Worm (Caenorhabditis elegans): ENCODE data around the gene F44F4.9.

F44F4.9 gene

DNA sequence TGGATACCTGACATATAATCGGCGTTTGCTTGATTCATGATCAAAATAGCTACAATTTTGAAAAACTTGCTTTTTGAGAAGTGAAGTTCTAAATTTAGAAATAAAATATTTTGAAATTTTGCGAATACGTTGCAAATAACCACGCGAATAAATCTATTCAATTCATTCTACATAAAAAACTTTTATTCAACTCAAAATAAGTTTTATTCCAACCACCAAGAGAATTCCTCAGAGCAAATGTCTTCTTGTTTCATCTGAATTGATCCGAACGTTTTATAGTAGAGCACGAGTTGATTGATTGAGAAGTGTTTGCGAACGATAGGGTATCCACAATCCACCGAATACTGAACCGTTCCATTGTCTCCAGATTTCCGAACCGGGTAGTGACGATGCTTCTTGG lies at the start of gene F44F4.9:
Gene F44F4.9, minus strand, starts transcription at position 101 of the 400 bp plus-strand sequence.
- no peak for TF ChIP-seq ref-1 (GFP tag; conservative IDR thresholded peaks at IDR 0.05)
- no peak for TF ChIP-seq ztf-29 (GFP tag; IDR thresholded peaks at IDR 0.05)
- TF ChIP-seq klf-2 (GFP tag; conservative IDR thresholded peaks at IDR 0.05) = no peak
- no peak for TF ChIP-seq tab-1 (GFP tag; IDR thresholded peaks at IDR 0.05)
- no peak for TF ChIP-seq flt-1 (GFP tag; IDR thresholded peaks at IDR 0.05)
- no peak for TF ChIP-seq cog-1 (tag; optimal IDR thresholded peaks at IDR 0.05)
- TF ChIP-seq ztf-23 (GFP tag; IDR thresholded peaks at IDR 0.05) = no peak
- TF ChIP-seq T22C8.4 (GFP tag; IDR thresholded peaks at IDR 0.05) = no peak
- TF ChIP-seq med-1 (GFP tag; optimal IDR thresholded peaks at IDR 0.05; ENCODE audit: insufficient read depth) = no peak

DNA sequence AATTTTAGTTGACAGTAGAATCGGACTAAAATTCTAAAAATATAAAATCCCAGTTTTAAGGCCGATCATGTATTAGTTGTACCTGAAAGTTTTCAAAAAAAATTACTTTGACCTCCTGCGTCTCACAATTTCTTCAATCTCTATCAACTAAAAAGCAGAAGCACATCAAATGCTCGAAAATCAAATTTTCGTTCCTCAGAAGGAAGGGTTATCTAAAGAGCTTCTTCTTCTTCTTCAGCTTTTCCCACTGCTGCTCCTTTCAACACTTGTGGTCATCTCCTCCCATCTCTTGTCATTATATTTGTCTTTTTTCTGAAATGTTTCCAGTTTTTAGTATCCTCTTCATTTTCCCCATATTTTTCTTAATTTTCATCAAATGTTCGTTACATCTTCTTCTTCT lies 49.1 kb upstream of the F44F4.9 start:
- TF ChIP-seq cog-1 (tag; optimal IDR thresholded peaks at IDR 0.05) (no peak), flt-1 (GFP tag; IDR thresholded peaks at IDR 0.05) (no peak), tab-1 (GFP tag; IDR thresholded peaks at IDR 0.05) (no peak), klf-2 (GFP tag; conservative IDR thresholded peaks at IDR 0.05) (no peak), med-1 (GFP tag; optimal IDR thresholded peaks at IDR 0.05; ENCODE audit: insufficient read depth) (no peak), ztf-23 (GFP tag; IDR thresholded peaks at IDR 0.05) (no peak), T22C8.4 (GFP tag; IDR thresholded peaks at IDR 0.05) (no peak), ztf-29 (GFP tag; IDR thresholded peaks at IDR 0.05) (no peak), ref-1 (GFP tag; conservative IDR thresholded peaks at IDR 0.05) (no peak)

DNA sequence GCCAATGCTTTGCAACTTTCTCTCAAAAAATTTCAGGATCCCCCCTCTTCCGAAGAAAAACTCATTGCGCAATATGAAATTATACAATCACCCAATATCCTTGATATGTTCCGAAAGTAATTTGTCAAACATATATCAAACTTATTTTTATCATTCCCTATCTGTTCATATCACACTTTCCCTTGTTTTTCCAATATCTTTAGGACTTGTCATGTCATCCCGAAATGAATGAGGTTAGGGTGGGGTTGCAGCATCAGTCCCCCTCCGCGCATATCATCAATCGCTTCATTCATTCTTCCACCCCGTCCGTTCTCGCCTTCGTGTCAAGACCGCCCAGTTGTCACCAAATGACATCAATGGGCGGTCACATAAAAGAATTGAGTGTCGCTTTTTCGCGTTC lies 44.0 kb upstream of the F44F4.9 start:
- TF ChIP-seq cog-1 (tag; optimal IDR thresholded peaks at IDR 0.05) (no peak), med-1 (GFP tag; optimal IDR thresholded peaks at IDR 0.05; ENCODE audit: insufficient read depth) (no peak), ztf-23 (GFP tag; IDR thresholded peaks at IDR 0.05) (no peak), ztf-29 (GFP tag; IDR thresholded peaks at IDR 0.05) (no peak), ref-1 (GFP tag; conservative IDR thresholded peaks at IDR 0.05) (no peak), flt-1 (GFP tag; IDR thresholded peaks at IDR 0.05) (no peak), T22C8.4 (GFP tag; IDR thresholded peaks at IDR 0.05) (no peak)

DNA sequence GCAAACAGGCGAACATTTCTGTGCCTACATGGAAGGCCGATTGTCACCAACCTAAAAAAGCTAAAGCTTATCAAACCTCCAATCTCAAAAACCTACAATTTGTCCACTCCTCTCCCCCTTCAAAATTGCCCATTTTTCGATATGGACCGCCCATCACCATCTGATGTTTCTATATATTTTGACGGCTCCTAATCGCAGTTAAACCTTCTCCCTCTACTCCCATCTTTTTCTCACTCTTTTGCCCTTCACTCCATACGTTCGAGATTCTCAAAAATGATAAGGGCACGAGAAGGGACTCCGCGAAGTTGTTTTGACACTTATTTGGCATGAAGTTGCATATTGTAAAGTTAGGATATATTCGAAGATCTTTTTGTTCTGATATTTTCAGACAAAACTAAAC lies 43.5 kb upstream of the F44F4.9 start:
- TF ChIP-seq med-1 (GFP tag; optimal IDR thresholded peaks at IDR 0.05; ENCODE audit: insufficient read depth) (no peak), klf-2 (GFP tag; conservative IDR thresholded peaks at IDR 0.05) (no peak), cog-1 (tag; optimal IDR thresholded peaks at IDR 0.05) (no peak), flt-1 (GFP tag; IDR thresholded peaks at IDR 0.05) (no peak), ztf-23 (GFP tag; IDR thresholded peaks at IDR 0.05) (no peak), tab-1 (GFP tag; IDR thresholded peaks at IDR 0.05) (no peak), T22C8.4 (GFP tag; IDR thresholded peaks at IDR 0.05) (no peak), ref-1 (GFP tag; conservative IDR thresholded peaks at IDR 0.05) (no peak), ztf-29 (GFP tag; IDR thresholded peaks at IDR 0.05) (no peak)

DNA sequence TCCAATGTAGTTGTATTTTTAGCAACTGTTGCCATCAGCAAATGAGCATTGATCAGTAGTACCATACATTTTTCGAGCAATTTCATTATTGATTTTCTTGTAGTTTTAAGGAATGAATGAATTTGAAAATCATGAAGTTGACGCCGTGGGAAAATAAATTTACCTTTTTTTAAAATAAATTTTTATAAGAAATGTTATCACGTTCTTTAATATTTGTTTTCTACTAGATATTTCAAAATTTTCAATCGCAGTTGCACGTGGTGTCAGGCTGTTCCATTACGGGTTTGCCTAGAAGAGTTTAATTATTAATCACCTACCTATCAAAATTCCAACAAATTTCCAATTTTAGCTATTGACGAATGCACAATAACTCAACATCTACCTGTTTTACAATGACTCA lies 41.2 kb upstream of the F44F4.9 start, which contains the start of gene R03D7.8:
Gene R03D7.8, minus strand, starts transcription at position 101 of the 400 bp plus-strand sequence.
- TF ChIP-seq T22C8.4 (GFP tag; IDR thresholded peaks at IDR 0.05) = no peak

DNA sequence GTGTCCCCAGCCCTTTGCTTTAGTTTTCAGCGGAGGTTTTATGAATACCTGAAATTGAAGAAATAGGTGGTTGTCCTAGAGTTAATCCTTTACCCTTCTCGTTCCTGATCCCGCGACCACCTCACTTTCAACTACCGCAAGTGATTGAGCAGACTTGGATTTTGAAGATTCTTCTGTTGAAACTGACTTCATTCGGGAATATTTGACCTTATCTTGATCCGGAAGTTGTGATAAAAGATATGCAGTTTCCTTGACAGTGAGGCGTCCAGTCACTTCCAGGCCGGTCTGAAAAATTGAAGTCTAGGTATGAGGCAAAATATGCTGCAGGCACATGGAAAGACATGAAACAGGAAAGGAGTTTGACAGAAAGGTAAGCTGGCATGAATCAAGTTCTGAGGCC lies 39.5 kb upstream of the F44F4.9 start:
- TF ChIP-seq ztf-23 (GFP tag; IDR thresholded peaks at IDR 0.05) = no peak
- no peak for TF ChIP-seq flt-1 (GFP tag; IDR thresholded peaks at IDR 0.05)
- no peak for TF ChIP-seq ztf-29 (GFP tag; IDR thresholded peaks at IDR 0.05)
- no peak for TF ChIP-seq ref-1 (GFP tag; conservative IDR thresholded peaks at IDR 0.05)
- no peak for TF ChIP-seq med-1 (GFP tag; optimal IDR thresholded peaks at IDR 0.05; ENCODE audit: insufficient read depth)
- TF ChIP-seq tab-1 (GFP tag; IDR thresholded peaks at IDR 0.05) = no peak
- TF ChIP-seq cog-1 (tag; optimal IDR thresholded peaks at IDR 0.05) = no peak

DNA sequence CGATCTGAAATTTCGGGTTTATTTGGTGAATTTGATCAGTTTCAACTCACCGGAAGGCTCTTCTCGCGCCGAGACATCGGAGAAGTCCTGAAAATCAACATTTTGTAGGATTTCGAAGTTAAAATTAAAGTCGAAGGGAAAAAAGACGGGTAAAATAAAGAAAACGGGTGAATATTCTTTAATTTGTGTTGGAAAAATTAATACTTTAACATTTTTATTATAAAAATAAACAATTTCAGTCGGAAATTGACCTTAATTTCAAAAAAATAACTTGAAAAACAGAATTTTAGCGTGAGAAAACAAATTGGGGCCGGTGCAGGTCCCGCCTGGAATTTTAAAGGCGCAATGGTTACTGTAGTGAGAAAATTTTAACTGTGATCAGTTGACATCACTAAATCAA lies 37.4 kb upstream of the F44F4.9 start, which contains the start of gene nos-1:
Gene nos-1, minus strand, starts transcription at position 101 of the 400 bp plus-strand sequence.
- TF ChIP-seq ztf-23 (GFP tag; IDR thresholded peaks at IDR 0.05) (no peak), tab-1 (GFP tag; IDR thresholded peaks at IDR 0.05) (no peak)

DNA sequence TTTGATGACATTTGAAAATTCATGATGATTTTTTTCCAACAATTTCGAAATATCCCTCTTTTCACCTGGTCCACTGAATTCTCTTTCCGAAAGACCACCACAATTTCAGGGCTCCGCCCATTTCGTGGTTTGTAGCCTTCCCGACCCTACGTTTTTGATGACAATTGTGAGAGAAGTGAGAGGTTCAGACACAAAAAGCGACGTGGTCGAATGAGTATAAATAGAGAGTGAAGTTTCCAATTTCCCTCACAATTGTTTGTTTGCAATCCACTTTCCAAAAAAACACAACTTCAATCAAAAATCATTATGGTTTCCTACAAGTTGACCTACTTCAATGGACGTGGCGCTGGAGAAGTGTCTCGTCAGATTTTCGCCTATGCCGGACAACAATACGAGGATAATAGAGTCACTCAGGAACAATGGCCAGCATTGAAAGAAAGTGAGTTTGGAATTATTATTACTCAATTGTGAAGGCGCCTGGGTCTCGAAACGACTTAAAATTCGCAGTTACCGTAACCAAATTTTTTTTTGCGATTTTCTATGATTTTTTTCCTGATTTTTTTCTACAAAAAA lies 34.6 kb upstream of the F44F4.9 start, which contains the start of gene gst-5:
Gene gst-5, plus strand, starts transcription at position 246 of the 573 bp plus-strand sequence.
- TF ChIP-seq med-1 (GFP tag; optimal IDR thresholded peaks at IDR 0.05; ENCODE audit: insufficient read depth) (no peak), klf-2 (GFP tag; conservative IDR thresholded peaks at IDR 0.05) (no peak), tab-1 (GFP tag; IDR thresholded peaks at IDR 0.05) (no peak), T22C8.4 (GFP tag; IDR thresholded peaks at IDR 0.05) (no peak), flt-1 (GFP tag; IDR thresholded peaks at IDR 0.05) (no peak), ztf-29 (GFP tag; IDR thresholded peaks at IDR 0.05) (no peak), ref-1 (GFP tag; conservative IDR thresholded peaks at IDR 0.05) (no peak), ztf-23 (GFP tag; IDR thresholded peaks at IDR 0.05) (no peak), cog-1 (tag; optimal IDR thresholded peaks at IDR 0.05) (no peak)

DNA sequence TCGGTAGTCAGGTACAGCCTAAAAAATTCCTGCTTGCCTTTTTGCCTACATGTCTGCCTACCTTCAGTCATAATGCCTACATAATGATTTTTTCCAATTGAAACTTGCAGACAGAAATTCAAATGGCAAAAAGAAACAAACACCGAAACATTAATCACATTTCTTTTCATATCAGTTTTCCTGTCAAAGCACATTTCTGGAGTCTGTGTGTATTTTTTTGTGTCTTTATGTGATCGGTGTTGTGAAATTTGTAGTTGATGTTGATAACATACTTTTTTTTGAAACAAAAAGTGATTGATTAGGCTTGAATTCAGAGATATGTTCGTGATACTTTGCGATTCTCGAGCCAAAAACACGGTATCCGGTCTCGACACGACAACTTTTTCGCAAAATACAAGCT lies 33.8 kb upstream of the F44F4.9 start:
- no peak for TF ChIP-seq T22C8.4 (GFP tag; IDR thresholded peaks at IDR 0.05)
- TF ChIP-seq klf-2 (GFP tag; conservative IDR thresholded peaks at IDR 0.05) = no peak
- TF ChIP-seq ztf-29 (GFP tag; IDR thresholded peaks at IDR 0.05) = no peak
- no peak for TF ChIP-seq ztf-23 (GFP tag; IDR thresholded peaks at IDR 0.05)
- TF ChIP-seq flt-1 (GFP tag; IDR thresholded peaks at IDR 0.05) = no peak
- no peak for TF ChIP-seq cog-1 (tag; optimal IDR thresholded peaks at IDR 0.05)
- no peak for TF ChIP-seq med-1 (GFP tag; optimal IDR thresholded peaks at IDR 0.05; ENCODE audit: insufficient read depth)
- TF ChIP-seq tab-1 (GFP tag; IDR thresholded peaks at IDR 0.05) = no peak
- TF ChIP-seq ref-1 (GFP tag; conservative IDR thresholded peaks at IDR 0.05) = no peak

DNA sequence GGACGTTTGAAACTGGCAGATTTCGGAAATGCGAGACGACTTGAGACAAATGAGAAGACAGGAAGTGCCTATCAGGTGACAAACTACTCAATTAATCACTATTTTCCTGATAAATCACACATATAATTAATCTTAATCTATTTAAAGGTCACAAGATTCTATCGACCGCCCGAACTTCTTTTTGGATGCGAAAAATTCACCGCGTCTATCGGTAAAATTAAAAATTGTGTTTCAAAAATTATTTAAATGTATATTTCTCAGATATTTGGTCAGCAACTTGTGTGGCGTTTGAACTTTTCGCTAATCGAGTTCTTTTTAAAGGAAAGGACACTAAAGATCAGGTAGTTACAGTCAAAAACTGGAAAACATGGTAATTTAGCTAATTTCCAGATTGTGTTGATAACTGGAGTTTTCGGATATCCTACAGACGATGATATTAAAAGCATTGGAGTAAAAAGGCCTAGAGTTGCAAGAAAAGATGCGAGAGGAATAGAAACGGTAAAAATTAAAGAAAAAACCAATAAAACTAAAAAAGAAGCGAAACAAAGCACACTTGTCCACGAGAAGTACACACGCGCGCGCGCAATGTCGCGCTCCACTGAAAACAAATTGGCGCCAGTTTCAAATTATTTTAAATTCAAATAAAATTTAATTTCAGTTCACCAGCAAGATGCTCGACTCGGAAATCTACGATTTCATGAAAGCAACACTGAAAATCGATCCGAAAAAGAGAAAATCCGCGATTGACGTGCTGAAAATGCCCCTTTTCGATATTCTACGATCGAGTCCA lies 32.8 kb upstream of the F44F4.9 start:
- TF ChIP-seq tab-1 (GFP tag; IDR thresholded peaks at IDR 0.05) = no peak
- no peak for TF ChIP-seq med-1 (GFP tag; optimal IDR thresholded peaks at IDR 0.05; ENCODE audit: insufficient read depth)
- no peak for TF ChIP-seq klf-2 (GFP tag; conservative IDR thresholded peaks at IDR 0.05)
- no peak for TF ChIP-seq ztf-29 (GFP tag; IDR thresholded peaks at IDR 0.05)
- no peak for TF ChIP-seq flt-1 (GFP tag; IDR thresholded peaks at IDR 0.05)
- no peak for TF ChIP-seq ref-1 (GFP tag; conservative IDR thresholded peaks at IDR 0.05)
- no peak for TF ChIP-seq cog-1 (tag; optimal IDR thresholded peaks at IDR 0.05)
- no peak for TF ChIP-seq T22C8.4 (GFP tag; IDR thresholded peaks at IDR 0.05)
- no peak for TF ChIP-seq ztf-23 (GFP tag; IDR thresholded peaks at IDR 0.05)

Measured in whole organism, midembryonic.